Worm (Caenorhabditis elegans) whole organism, midembryonic: ENCODE measurements around the gene del-10.

Experiments
- flt-1 ChIP-seq: fragments of 200-800 bp; sonication (Bioruptor generic); IDR thresholded peaks from 2 replicates; pipeline ENCODE4 v1.3.6; 2022; ENCODE audit warnings: missing genetic modification characterization, missing compliant biosample characterization
- tab-1 ChIP-seq: fragments of 200-800 bp; sonication (Bioruptor generic); IDR thresholded peaks from 2 replicates; pipeline ENCODE4 v1.3.6; 2022; ENCODE audit warnings: missing genetic modification characterization, missing compliant biosample characterization

DNA sequence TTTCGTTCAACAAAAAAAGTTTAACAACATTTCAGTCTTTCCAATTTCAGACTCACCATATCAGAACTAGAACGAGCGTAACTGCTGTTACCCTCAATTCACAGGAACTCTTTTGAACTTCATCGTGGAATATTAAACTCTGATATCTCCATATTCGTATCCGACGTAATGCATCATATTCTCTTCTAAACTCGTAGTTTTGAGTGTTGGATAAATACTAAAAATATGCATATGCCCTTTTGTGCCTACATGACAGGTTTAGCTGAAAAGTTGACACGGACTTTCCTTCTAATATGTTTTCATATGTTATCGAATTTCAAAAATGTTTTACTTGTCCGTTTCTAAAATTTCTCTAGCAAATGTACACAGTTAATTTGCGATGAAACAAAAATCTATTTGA, 17.1 kb upstream of the del-10 start, which contains the start of gene twk-49:
- TF ChIP-seq flt-1 (GFP tag; lab: Robert Waterston, UW) (no peak), tab-1 (GFP tag; lab: Robert Waterston, UW) (no peak)
